Fruit fly (Drosophila melanogaster) whole organism, embryonic: ENCODE results near the gene unc-119.

Source experiments
- Adf1 ChIP-seq: fragments of 200-800 bp; sonication (Bioruptor generic); IDR thresholded peaks from 2 replicates; pipeline ENCODE4 v1.3.6; 2022; ENCODE audit warnings: missing biosample characterization, missing genetic modification characterization
- Bgb ChIP-seq: fragments of 200-800 bp; sonication (Bioruptor generic); IDR thresholded peaks from 2 replicates; pipeline ENCODE4 v1.3.6; 2022; ENCODE audit warnings: missing biosample characterization, missing genetic modification characterization; ENCODE audit not compliant: partially characterized antibody
- C15 ChIP-seq: fragments of 200-800 bp; sonication (Bioruptor generic); IDR thresholded peaks from 3 replicates; pipeline ENCODE4 v1.3.6; 2022; ENCODE audit warnings: missing biosample characterization, missing genetic modification characterization
- CG13624 ChIP-seq: fragments of 200-800 bp; sonication (Bioruptor generic); optimal IDR thresholded peaks from 2 replicates; lab custom pipeline; 2016; ENCODE audit warnings: missing biosample characterization, missing genetic modification characterization
- CG1529 ChIP-seq: fragments of 200-800 bp; sonication (Bioruptor generic); optimal IDR thresholded peaks from 3 replicates; lab custom pipeline; 2018; ENCODE audit warnings: missing biosample characterization, missing genetic modification characterization
- CG15696 ChIP-seq: fragments of 200-800 bp; sonication (Bioruptor generic); optimal IDR thresholded peaks from 2 replicates; lab custom pipeline; 2019; ENCODE audit warnings: missing biosample characterization, mild to moderate bottlenecking, missing genetic modification characterization, moderate library complexity
- CG16779 ChIP-seq: fragments of 200-800 bp; sonication (Bioruptor generic); IDR thresholded peaks from 2 replicates; pipeline ENCODE4 v1.3.6; 2022; ENCODE audit warnings: missing biosample characterization, missing genetic modification characterization
- CG16813 ChIP-seq: fragments of 200-800 bp; sonication (Bioruptor generic); IDR thresholded peaks from 3 replicates; pipeline ENCODE4 v1.3.6; 2022; ENCODE audit warnings: missing biosample characterization, missing genetic modification characterization; ENCODE audit not compliant: partially characterized antibody
- CG18599 ChIP-seq: fragments of 200-800 bp; sonication (Bioruptor generic); optimal IDR thresholded peaks from 3 replicates; lab custom pipeline; 2017; ENCODE audit warnings: missing biosample characterization, missing genetic modification characterization, mild to moderate bottlenecking, moderate library complexity, missing genetic modification reagents
- CG2889 ChIP-seq: fragments of 200-800 bp; sonication (Bioruptor generic); IDR thresholded peaks from 3 replicates; pipeline ENCODE4 v1.3.6; 2022; ENCODE audit warnings: missing biosample characterization, missing genetic modification characterization
- CG33213 ChIP-seq: fragments of 200-800 bp; sonication (Bioruptor generic); optimal IDR thresholded peaks from 3 replicates; lab custom pipeline; 2016; ENCODE audit warnings: missing biosample characterization, missing genetic modification characterization
- CG3995 ChIP-seq: fragments of 200-800 bp; sonication (Bioruptor generic); optimal IDR thresholded peaks from 3 replicates; lab custom pipeline; 2016; ENCODE audit warnings: missing biosample characterization, missing genetic modification characterization
- CG4424 ChIP-seq: fragments of 200-800 bp; sonication (Bioruptor generic); optimal IDR thresholded peaks from 3 replicates; lab custom pipeline; 2016; ENCODE audit warnings: missing biosample characterization, missing genetic modification characterization
- CG5953 ChIP-seq: fragments of 200-800 bp; sonication (Bioruptor generic); IDR thresholded peaks from 2 replicates; pipeline ENCODE4 v1.3.6; 2022; ENCODE audit warnings: missing biosample characterization, missing genetic modification characterization
- CG6654 ChIP-seq: fragments of 200-800 bp; sonication (Bioruptor generic); optimal IDR thresholded peaks from 2 replicates; lab custom pipeline; 2017; ENCODE audit warnings: missing biosample characterization, mild to moderate bottlenecking, missing genetic modification characterization
- CG7271 ChIP-seq: fragments of 200-800 bp; sonication (Bioruptor generic); optimal IDR thresholded peaks from 2 replicates; lab custom pipeline; 2018; ENCODE audit warnings: missing biosample characterization, mild to moderate bottlenecking, missing genetic modification characterization, moderate library complexity
- CG8359 ChIP-seq: fragments of 200-800 bp; sonication (Bioruptor generic); optimal IDR thresholded peaks from 2 replicates; lab custom pipeline; 2017; ENCODE audit warnings: missing biosample characterization, mild to moderate bottlenecking, missing genetic modification characterization, borderline replicate concordance
- Dad ChIP-seq: fragments of 200-800 bp; sonication (Bioruptor generic); optimal IDR thresholded peaks from 3 replicates; lab custom pipeline; 2016; ENCODE audit warnings: missing biosample characterization, missing genetic modification characterization
- Eip74EF ChIP-seq, 2 experiments: fragments of 200-800 bp in 1 of 2; fragments of >200 bp in 1 of 2; sonication (Bioruptor generic) in 1 of 2; optimal IDR thresholded peaks; 2 replicates each; lab custom pipeline; 2017 to 2019; ENCODE audit warnings: missing biosample characterization in 2 of 2, missing genetic modification characterization in 2 of 2, mild to moderate bottlenecking in 1 of 2, moderate library complexity in 1 of 2
- H15 ChIP-seq: fragments of 200-800 bp; sonication (Bioruptor generic); IDR thresholded peaks from 3 replicates; pipeline ENCODE4 v1.3.6; 2022; ENCODE audit warnings: missing biosample characterization, missing genetic modification characterization
- Kr ChIP-seq: fragments of 200-800 bp; sonication (Bioruptor generic); optimal IDR thresholded peaks from 2 replicates; lab custom pipeline; 2017; ENCODE audit warnings: missing biosample characterization, mild to moderate bottlenecking, missing genetic modification characterization
- Lim3 ChIP-seq: fragments of 200-800 bp; sonication (Bioruptor generic); IDR thresholded peaks from 2 replicates; pipeline ENCODE4 v1.3.6; 2022; ENCODE audit warnings: missing biosample characterization, missing genetic modification characterization
- MTF-1 ChIP-seq: fragments of 200-800 bp; sonication (Bioruptor generic); optimal IDR thresholded peaks from 2 replicates; lab custom pipeline; 2018; ENCODE audit warnings: missing biosample characterization, mild to moderate bottlenecking, missing genetic modification characterization, borderline replicate concordance
- Meics ChIP-seq: fragments of 200-800 bp; sonication (Bioruptor generic); optimal IDR thresholded peaks from 2 replicates; lab custom pipeline; 2017; ENCODE audit warnings: missing biosample characterization, mild to moderate bottlenecking, missing genetic modification characterization
- NC2β ChIP-seq: fragments of 200-800 bp; sonication (Bioruptor generic); optimal IDR thresholded peaks from 2 replicates; lab custom pipeline; 2016; ENCODE audit warnings: missing biosample characterization, missing genetic modification characterization
- NK7.1 ChIP-seq: fragments of 200-800 bp; sonication (Bioruptor generic); optimal IDR thresholded peaks from 3 replicates; lab custom pipeline; 2016; ENCODE audit warnings: missing biosample characterization, missing genetic modification characterization
- Neu2 ChIP-seq: fragments of 200-800 bp; sonication (Bioruptor generic); optimal IDR thresholded peaks from 3 replicates; lab custom pipeline; 2016; ENCODE audit warnings: missing biosample characterization, missing genetic modification characterization, borderline replicate concordance
- Nf-YA ChIP-seq: fragments of 200-800 bp; sonication (Bioruptor generic); IDR thresholded peaks from 2 replicates; pipeline ENCODE4 v1.3.6; 2022; ENCODE audit warnings: missing biosample characterization, missing genetic modification characterization
- Oli ChIP-seq: fragments of 200-800 bp; sonication (Bioruptor generic); optimal IDR thresholded peaks from 2 replicates; lab custom pipeline; 2018; ENCODE audit warnings: missing biosample characterization, mild to moderate bottlenecking, missing genetic modification characterization, moderate library complexity
- Poxn ChIP-seq: fragments of 200-800 bp; sonication (Bioruptor generic); IDR thresholded peaks from 2 replicates; pipeline ENCODE4 v1.3.6; 2022; ENCODE audit warnings: missing biosample characterization, missing genetic modification characterization
- Rfx ChIP-seq: fragments of 200-800 bp; sonication (Bioruptor generic); IDR thresholded peaks from 2 replicates; pipeline ENCODE4 v1.3.6; 2022; ENCODE audit warnings: missing biosample characterization, missing genetic modification characterization
- Scr ChIP-seq: fragments of 200-800 bp; sonication (Bioruptor generic); IDR thresholded peaks from 2 replicates; pipeline ENCODE4 v1.3.6; 2022; ENCODE audit warnings: missing biosample characterization, missing genetic modification characterization; ENCODE audit not compliant: partially characterized antibody
- Side ChIP-seq: fragments of 200-800 bp; sonication (Bioruptor generic); optimal IDR thresholded peaks from 2 replicates; lab custom pipeline; 2016; ENCODE audit warnings: missing biosample characterization, missing genetic modification characterization
- Sry-β ChIP-seq: fragments of 200-800 bp; sonication (Bioruptor generic); optimal IDR thresholded peaks from 2 replicates; lab custom pipeline; 2018; ENCODE audit warnings: missing biosample characterization, mild to moderate bottlenecking, missing genetic modification characterization, moderate library complexity
- ash1 ChIP-seq: fragments of 200-800 bp; sonication (Bioruptor generic); optimal IDR thresholded peaks from 2 replicates; lab custom pipeline; 2018; ENCODE audit warnings: missing biosample characterization, mild to moderate bottlenecking, missing genetic modification characterization
- bbx ChIP-seq: fragments of 200-800 bp; sonication (Bioruptor generic); IDR thresholded peaks from 2 replicates; pipeline ENCODE4 v1.3.6; 2022; ENCODE audit warnings: missing biosample characterization, missing genetic modification characterization; ENCODE audit not compliant: partially characterized antibody
- bcd ChIP-seq: fragments of 200-800 bp; sonication (Bioruptor generic); optimal IDR thresholded peaks from 2 replicates; lab custom pipeline; 2017; ENCODE audit warnings: missing biosample characterization, mild to moderate bottlenecking, missing genetic modification characterization
- btn ChIP-seq: fragments of 200-800 bp; sonication (Bioruptor generic); optimal IDR thresholded peaks from 2 replicates; lab custom pipeline; 2016; ENCODE audit warnings: missing biosample characterization, missing genetic modification characterization
- danr ChIP-seq: fragments of 200-800 bp; sonication (Bioruptor generic); IDR thresholded peaks from 2 replicates; pipeline ENCODE4 v1.3.6; 2022; ENCODE audit warnings: missing biosample characterization, missing genetic modification characterization
- disco-r ChIP-seq: fragments of 200-800 bp; sonication (Bioruptor generic); optimal IDR thresholded peaks from 2 replicates; lab custom pipeline; 2016; ENCODE audit warnings: missing biosample characterization, missing genetic modification characterization
- gcm ChIP-seq: fragments of 200-800 bp; sonication (Bioruptor generic); optimal IDR thresholded peaks from 2 replicates; lab custom pipeline; 2019; ENCODE audit warnings: missing biosample characterization, mild to moderate bottlenecking, missing genetic modification characterization, moderate library complexity
- ind ChIP-seq: fragments of 200-800 bp; sonication (Bioruptor generic); optimal IDR thresholded peaks from 3 replicates; lab custom pipeline; 2016; ENCODE audit warnings: missing biosample characterization, missing genetic modification characterization
- nom ChIP-seq: fragments of 200-800 bp; sonication (Bioruptor generic); optimal IDR thresholded peaks from 2 replicates; lab custom pipeline; 2017; ENCODE audit warnings: missing biosample characterization, missing genetic modification characterization, mild to moderate bottlenecking, moderate library complexity, missing genetic modification reagents
- org-1 ChIP-seq: fragments of 200-800 bp; sonication (Bioruptor generic); optimal IDR thresholded peaks from 2 replicates; lab custom pipeline; 2017; ENCODE audit warnings: missing biosample characterization, missing genetic modification characterization
- ttk ChIP-seq: fragments of 200-800 bp; sonication (Bioruptor generic); IDR thresholded peaks from 2 replicates; pipeline ENCODE4 v2.1.2; 2022; ENCODE audit warnings: missing biosample characterization, missing genetic modification characterization
- twi ChIP-seq: fragments of 200-800 bp; optimal IDR thresholded peaks from 2 replicates; lab custom pipeline; 2019; ENCODE audit warnings: missing biosample characterization, mild to moderate bottlenecking, missing genetic modification characterization, moderate library complexity
- usp ChIP-seq: fragments of >200 bp; optimal IDR thresholded peaks from 2 replicates; lab custom pipeline; 2017; ENCODE audit warnings: missing biosample characterization, missing genetic modification characterization
- vvl ChIP-seq: fragments of 200-800 bp; sonication (Bioruptor generic); IDR thresholded peaks from 2 replicates; pipeline ENCODE4 v1.3.6; 2022; ENCODE audit warnings: missing biosample characterization, missing genetic modification characterization
- zfh2 ChIP-seq: fragments of 200-800 bp; sonication (Bioruptor generic); optimal IDR thresholded peaks from 2 replicates; lab custom pipeline; 2016; ENCODE audit warnings: missing biosample characterization, missing genetic modification characterization

Gene unc-119

dm6 chrX:7323649-7324511 lies 32.8 kb upstream of the unc-119 start, which contains the start of the genes Atg5 and Dok (continued):
- TF ChIP-seq CG4424 (GFP tag; lab: Kevin White, UChicago) (peak; percentile 26), CG3995 (GFP tag; lab: Kevin White, UChicago) (no peak), CG5953 (no peak), NK7.1 (GFP tag; lab: Kevin White, UChicago) (no peak), Lim3 (GFP tag; lab: Robert Waterston, UW) (no peak), twi (tag; lab: Kevin White, UChicago) (no peak), Bgb (GFP tag; lab: Robert Waterston, UW) (peak; percentile 67), Side (GFP tag; lab: Kevin White, UChicago) (no peak), Eip74EF (GFP tag; optimal IDR thresholded peaks at IDR 0.05; lab: Kevin White, UChicago) (no peak), Nf-YA (no peak), CG18599 (GFP tag; lab: Kevin White, UChicago) (no peak), CG8359 (GFP tag; lab: Kevin White, UChicago) (no peak), org-1 (GFP tag; lab: Kevin White, UChicago) (no peak), H15 (no peak; the same call in 2 of the 3 replicates), zfh2 (GFP tag; lab: Kevin White, UChicago) (peak; percentile 66), Poxn (GFP tag; lab: Robert Waterston, UW) (no peak), disco-r (GFP tag; lab: Kevin White, UChicago) (no peak), Meics (peak; percentile 2), bbx (GFP tag; lab: Robert Waterston, UW) (peak; percentile 14; the same call in 1 of the 2 replicates), CG1529 (no peak), CG6654 (GFP tag; lab: Kevin White, UChicago) (no peak), Rfx (GFP tag; lab: Robert Waterston, UW) (peak; percentile 64; the same call in 1 of the 2 replicates), btn (GFP tag; lab: Kevin White, UChicago) (no peak), CG2889 (no peak), nom (GFP tag; lab: Kevin White, UChicago) (peak; percentile 17), Neu2 (no peak), usp (GFP tag; lab: Kevin White, UChicago) (no peak), ttk (GFP tag; lab: Robert Waterston, UW) (no peak), Oli (tag; lab: Kevin White, UChicago) (no peak), Adf1 (GFP tag; lab: Robert Waterston, UW) (no peak), danr (GFP tag; lab: Robert Waterston, UW) (no peak), ash1 (no peak), gcm (no peak), CG33213 (GFP tag; lab: Kevin White, UChicago) (peak; percentile 29), MTF-1 (GFP tag; lab: Kevin White, UChicago) (no peak), CG15696 (tag; lab: Kevin White, UChicago) (peak; percentile 21), Kr (GFP tag; lab: Kevin White, UChicago) (no peak), CG16813 (GFP tag; lab: Robert Waterston, UW) (peak; percentile 72), vvl (no peak), ind (GFP tag; lab: Kevin White, UChicago) (peak; percentile 34), NC2β (GFP tag; lab: Kevin White, UChicago) (no peak), C15 (GFP tag; lab: Robert Waterston, UW) (no peak), bcd (GFP tag; lab: Kevin White, UChicago) (peak; percentile 19), Dad (GFP tag; lab: Kevin White, UChicago) (no peak), CG13624 (GFP tag; lab: Kevin White, UChicago) (no peak), CG16779 (GFP tag; lab: Robert Waterston, UW) (no peak), Scr (GFP tag; lab: Robert Waterston, UW) (peak; percentile 67), CG7271 (tag; lab: Kevin White, UChicago) (peak; percentile 19), Sry-β (peak; percentile 53)
